Worm (Caenorhabditis elegans) whole organism, early embryonic: ENCODE measurements around the gene B0285.6.

Source experiments
- B0310.2 ChIP-seq: sonication (generic microtip); optimal IDR thresholded peaks from 2 replicates; lab custom pipeline; 2016; ENCODE audit warnings: mild to moderate bottlenecking, missing genetic modification characterization, missing compliant biosample characterization
- F13C5.2 ChIP-seq: sonication (generic microtip); optimal IDR thresholded peaks from 2 replicates; lab custom pipeline; 2017; ENCODE audit warnings: mild to moderate bottlenecking, missing genetic modification characterization, inconsistent platforms, missing compliant biosample characterization
- aly-1 ChIP-seq: sonication (generic microtip); optimal IDR thresholded peaks from 2 replicates; lab custom pipeline; 2016; ENCODE audit warnings: missing genetic modification characterization, missing compliant biosample characterization
- ama-1 ChIP-seq: fragments of 150-350 bp; optimal IDR thresholded peaks from 2 replicates; lab custom pipeline; 2014
- ceh-13 ChIP-seq: fragments of 200-800 bp; sonication (Bioruptor generic); optimal IDR thresholded peaks from 2 replicates; lab custom pipeline; 2018; ENCODE audit warnings: mild to moderate bottlenecking, missing genetic modification characterization, missing compliant biosample characterization
- ceh-36 ChIP-seq: sonication (generic microtip); optimal IDR thresholded peaks from 2 replicates; lab custom pipeline; 2016; ENCODE audit warnings: missing genetic modification characterization, inconsistent platforms, missing compliant biosample characterization
- ets-7 ChIP-seq: sonication (generic microtip); optimal IDR thresholded peaks from 2 replicates; lab custom pipeline; 2016; ENCODE audit warnings: missing genotype, missing genetic modification characterization, missing compliant biosample characterization
- flt-1 ChIP-seq: fragments of 200-800 bp; sonication (Bioruptor generic); IDR thresholded peaks from 2 replicates; pipeline ENCODE4 v1.3.6; 2022; ENCODE audit warnings: missing genetic modification characterization, missing compliant biosample characterization
- hmbx-1 ChIP-seq: sonication (generic microtip); optimal IDR thresholded peaks from 2 replicates; lab custom pipeline; 2016; ENCODE audit warnings: mild to moderate bottlenecking, missing genetic modification characterization, missing compliant biosample characterization
- hmg-4 ChIP-seq: fragments of 200-800 bp; sonication (Bioruptor generic); optimal IDR thresholded peaks from 2 replicates; lab custom pipeline; 2018; ENCODE audit warnings: mild to moderate bottlenecking, missing genetic modification characterization, missing compliant biosample characterization
- hnd-1 ChIP-seq: sonication (generic microtip); optimal IDR thresholded peaks from 2 replicates; lab custom pipeline; 2016; ENCODE audit warnings: missing genetic modification characterization, missing compliant biosample characterization
- pes-1 ChIP-seq: fragments of 200-800 bp; sonication (Bioruptor generic); IDR thresholded peaks from 2 replicates; pipeline ENCODE4 v1.3.6; 2022; ENCODE audit warnings: missing genetic modification reagents, missing genetic modification characterization, missing compliant biosample characterization
- scrt-1 ChIP-seq: fragments of 200-800 bp; sonication (Bioruptor generic); IDR thresholded peaks from 2 replicates; pipeline ENCODE4 v1.3.6; 2022; ENCODE audit warnings: missing genetic modification characterization, missing compliant biosample characterization
- sea-1 ChIP-seq: fragments of 200-800 bp; sonication (Bioruptor generic); conservative IDR thresholded peaks from 2 replicates; pipeline ENCODE4 v1.3.6; 2022; ENCODE audit warnings: missing genetic modification characterization, missing compliant biosample characterization
- tbx-11 ChIP-seq: fragments of 200-800 bp; sonication (Bioruptor generic); IDR thresholded peaks from 2 replicates; pipeline ENCODE4 v1.3.6; 2022; ENCODE audit warnings: missing genetic modification characterization, missing compliant biosample characterization
- tbx-37 ChIP-seq: fragments of 200-800 bp; sonication (Bioruptor generic); conservative IDR thresholded peaks from 2 replicates; pipeline ENCODE4 v1.3.6; 2022; ENCODE audit warnings: missing genetic modification reagents, missing genetic modification characterization, missing compliant biosample characterization
- tra-4 ChIP-seq: sonication (generic microtip); optimal IDR thresholded peaks from 2 replicates; lab custom pipeline; 2017; ENCODE audit warnings: missing genetic modification characterization, missing compliant biosample characterization

The B0285.6 gene

DNA sequence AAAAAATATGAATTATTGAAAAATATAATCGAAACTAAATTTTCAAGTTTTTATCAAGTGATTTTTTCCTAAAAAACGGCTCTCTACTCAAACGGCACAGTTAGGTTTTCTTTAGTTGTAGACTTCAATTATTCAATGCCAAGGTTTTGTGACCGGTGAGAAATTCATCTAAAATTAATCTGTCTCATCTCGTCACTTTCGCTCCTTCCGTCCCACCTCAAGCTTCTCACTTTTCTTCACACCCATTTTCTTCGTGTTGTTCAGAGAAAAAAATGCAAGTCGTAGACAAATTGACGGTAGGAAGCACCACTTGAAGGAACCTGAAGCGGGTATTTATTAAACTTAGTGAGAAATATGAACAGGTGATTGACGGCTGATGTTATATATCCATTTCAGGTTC is 41.4 kb downstream of the B0285.6 start:
- no peak for TF ChIP-seq aly-1 (tag; lab: Kevin White, UChicago)
- no peak for TF ChIP-seq tbx-37 (GFP tag; lab: Robert Waterston, UW)

- TF ChIP-seq hnd-1 (tag; lab: Kevin White, UChicago), result no peak
- TF ChIP-seq aly-1 (tag; lab: Kevin White, UChicago), result no peak
- TF ChIP-seq F13C5.2 (tag; lab: Kevin White, UChicago), result no peak
- TF ChIP-seq tbx-11 (GFP tag; lab: Robert Waterston, UW), result no peak
- TF ChIP-seq pes-1 (GFP tag; lab: Robert Waterston, UW), result no peak
- TF ChIP-seq B0310.2, result no peak
- no peak for TF ChIP-seq tbx-37 (GFP tag; lab: Robert Waterston, UW)
- no peak for TF ChIP-seq tra-4 (tag; lab: Kevin White, UChicago)
- TF ChIP-seq ama-1, result no peak
- TF ChIP-seq hmg-4 (GFP tag; lab: Kevin White, UChicago), result no peak
These were observed 42.0 kb downstream of the B0285.6 start for ce11 chrIII:4391938-4392337.

ce11 chrIII:4394496-4394895 is 44.6 kb downstream of the B0285.6 start, which contains the start of gene R07E5.4:
Gene R07E5.4 (plus strand): TSS chrIII:4394796.
- no peak for TF ChIP-seq flt-1 (GFP tag; lab: Robert Waterston, UW)
- TF ChIP-seq ceh-36, result no peak
- TF ChIP-seq hnd-1 (tag; lab: Kevin White, UChicago), result no peak
- TF ChIP-seq tra-4 (tag; lab: Kevin White, UChicago), result no peak
- TF ChIP-seq scrt-1, result no peak
- no peak for TF ChIP-seq aly-1 (tag; lab: Kevin White, UChicago)
- TF ChIP-seq ets-7 (tag; lab: Kevin White, UChicago), result no peak
- TF ChIP-seq ama-1, result no peak
- TF ChIP-seq tbx-11 (GFP tag; lab: Robert Waterston, UW), result no peak
- no peak for TF ChIP-seq ceh-13 (GFP tag; lab: Kevin White, UChicago)
- no peak for TF ChIP-seq hmg-4 (GFP tag; lab: Kevin White, UChicago)
- TF ChIP-seq tbx-37 (GFP tag; lab: Robert Waterston, UW), result no peak
- no peak for TF ChIP-seq hmbx-1
- TF ChIP-seq F13C5.2 (tag; lab: Kevin White, UChicago), result no peak
- TF ChIP-seq pes-1 (GFP tag; lab: Robert Waterston, UW), result no peak
- TF ChIP-seq B0310.2, result no peak
- no peak for TF ChIP-seq sea-1 (GFP tag; lab: Robert Waterston, UW)

DNA sequence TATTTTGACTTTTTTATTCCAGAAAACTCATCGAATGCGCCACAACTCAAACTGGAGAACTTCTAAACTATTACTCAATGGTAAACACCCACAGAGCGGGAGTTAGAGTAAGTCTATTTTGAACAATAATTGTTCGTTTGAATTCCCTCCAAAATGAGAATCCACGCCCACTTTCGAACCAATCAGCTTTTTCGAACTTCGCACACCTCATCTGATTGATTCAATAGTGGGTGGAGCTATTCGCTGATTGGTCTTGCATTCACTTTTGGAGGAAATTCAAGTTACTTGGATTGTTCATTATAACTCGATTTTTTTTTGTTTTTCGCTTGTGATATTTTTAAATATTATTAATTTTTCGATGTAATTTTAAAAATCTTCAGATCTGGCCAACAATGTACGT is 46.0 kb downstream of the B0285.6 start:
- TF ChIP-seq flt-1 (GFP tag; lab: Robert Waterston, UW) (no peak), sea-1 (GFP tag; lab: Robert Waterston, UW) (no peak), aly-1 (tag; lab: Kevin White, UChicago) (no peak), pes-1 (GFP tag; lab: Robert Waterston, UW) (no peak), F13C5.2 (tag; lab: Kevin White, UChicago) (no peak), tbx-37 (GFP tag; lab: Robert Waterston, UW) (no peak), ama-1 (no peak), tbx-11 (GFP tag; lab: Robert Waterston, UW) (no peak), hmg-4 (GFP tag; lab: Kevin White, UChicago) (no peak), hmbx-1 (no peak), hnd-1 (tag; lab: Kevin White, UChicago) (no peak), ets-7 (tag; lab: Kevin White, UChicago) (no peak), scrt-1 (no peak), B0310.2 (no peak)

DNA sequence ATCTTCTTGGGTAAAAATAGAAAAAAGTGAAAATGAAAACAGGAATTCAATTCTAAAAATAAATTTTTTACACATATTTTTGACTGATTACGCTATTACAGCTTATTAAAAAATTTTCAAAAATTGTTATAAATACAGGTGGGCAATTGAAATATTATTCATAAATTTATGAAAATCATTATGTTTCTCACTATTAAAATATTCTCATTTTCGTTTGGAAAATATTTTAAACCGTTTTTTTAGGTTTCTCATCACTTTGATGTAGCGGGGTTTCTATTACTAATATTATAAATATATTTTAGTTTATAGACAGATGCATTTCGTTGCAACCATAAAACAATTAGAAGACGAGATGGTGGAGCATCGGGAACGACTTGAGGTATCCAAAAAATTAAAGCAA is 47.2 kb downstream of the B0285.6 start, which contains the start of gene R07E5.5:
Gene R07E5.5 (plus strand): TSS at position 301 of the 400 bp plus-strand sequence.
- TF ChIP-seq hnd-1 (tag; lab: Kevin White, UChicago) (no peak), aly-1 (tag; lab: Kevin White, UChicago) (no peak), pes-1 (GFP tag; lab: Robert Waterston, UW) (no peak), scrt-1 (no peak), ceh-13 (GFP tag; lab: Kevin White, UChicago) (no peak), flt-1 (GFP tag; lab: Robert Waterston, UW) (no peak), tbx-11 (GFP tag; lab: Robert Waterston, UW) (no peak)

DNA sequence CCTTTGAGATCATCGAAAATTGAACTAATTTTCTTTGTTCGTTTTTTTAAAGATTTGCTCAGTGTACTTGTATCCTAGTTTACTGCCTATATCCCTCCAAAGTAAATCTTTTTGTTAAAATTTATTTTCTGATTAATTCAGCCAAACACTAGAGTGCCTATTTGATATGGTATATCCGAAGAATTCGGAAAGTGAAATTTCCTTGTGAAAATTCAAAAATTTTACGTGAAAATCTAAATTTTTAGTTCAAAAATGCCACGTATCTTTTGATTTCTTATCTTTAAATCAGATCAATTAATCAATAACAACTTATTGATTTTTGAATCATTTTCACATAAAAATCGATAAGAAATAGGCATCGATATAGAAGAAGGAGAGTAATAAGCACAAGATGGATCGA is 48.6 kb downstream of the B0285.6 start, which contains the start of gene R07E5.6:
Gene R07E5.6 (plus strand): TSS at position 301 of the 400 bp plus-strand sequence.
- no peak for TF ChIP-seq tra-4 (tag; lab: Kevin White, UChicago)
- TF ChIP-seq B0310.2, result no peak
- no peak for TF ChIP-seq pes-1 (GFP tag; lab: Robert Waterston, UW)
- no peak for TF ChIP-seq ceh-13 (GFP tag; lab: Kevin White, UChicago)
- no peak for TF ChIP-seq flt-1 (GFP tag; lab: Robert Waterston, UW)

DNA sequence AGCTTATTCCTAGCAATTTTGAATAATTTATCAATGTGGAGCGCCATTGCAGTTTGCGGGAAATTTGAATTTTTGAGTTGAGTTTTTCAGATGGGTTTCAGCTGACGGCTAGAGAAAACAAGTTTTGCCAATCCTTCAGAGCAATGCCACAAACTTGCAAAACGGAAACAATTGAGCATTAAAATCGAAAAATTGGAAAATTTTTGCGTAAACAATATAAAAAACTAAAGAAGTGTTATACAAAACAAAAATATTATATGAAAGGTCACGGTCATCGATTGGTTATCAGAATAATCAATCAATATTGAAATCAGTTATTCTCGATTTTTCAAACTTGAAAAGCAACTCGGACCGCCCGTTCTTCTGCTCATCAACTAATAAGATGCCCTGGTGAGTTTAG is 51.2 kb downstream of the B0285.6 start, which contains the start of gene R07E5.15:
Gene R07E5.15 (plus strand): TSS at position 301 of the 400 bp plus-strand sequence.
- TF ChIP-seq tbx-11 (GFP tag; lab: Robert Waterston, UW) (no peak), ets-7 (tag; lab: Kevin White, UChicago) (no peak), tra-4 (tag; lab: Kevin White, UChicago) (no peak), pes-1 (GFP tag; lab: Robert Waterston, UW) (no peak), scrt-1 (no peak), aly-1 (tag; lab: Kevin White, UChicago) (no peak), F13C5.2 (tag; lab: Kevin White, UChicago) (no peak), hmbx-1 (no peak), B0310.2 (no peak), hnd-1 (tag; lab: Kevin White, UChicago) (no peak)

- TF ChIP-seq F13C5.2 (tag; lab: Kevin White, UChicago) (peak; percentile 59), tra-4 (tag; lab: Kevin White, UChicago) (no peak), sea-1 (GFP tag; lab: Robert Waterston, UW) (no peak)
These were observed 54.5 kb downstream of the B0285.6 start, which contains the start of the genes R07E5.17 and snfc-5 for ce11 chrIII:4404339-4404836. Gene R07E5.17 (minus strand): TSS chrIII:4404436. Gene snfc-5 (plus strand): TSS chrIII:4404786.
